Worm (Caenorhabditis elegans): Measurements from ENCODE around the gene srh-92.

ce11 chrV:7480949-7481348, 20.2 kb upstream of the srh-92 start, which contains the start of gene C18B10.6:
- TF ChIP-seq unc-62 (GFP tag; optimal IDR thresholded peaks at IDR 0.05), result no peak
- no peak for TF ChIP-seq lin-13 (GFP tag; optimal IDR thresholded peaks at IDR 0.05)
- TF ChIP-seq nhr-237 (tag; optimal IDR thresholded peaks at IDR 0.05), result no peak
- TF ChIP-seq elt-3 (tag; optimal IDR thresholded peaks at IDR 0.05), result no peak
- TF ChIP-seq nhr-11 (tag; optimal IDR thresholded peaks at IDR 0.05), result no peak
- TF ChIP-seq lin-39 (tag; optimal IDR thresholded peaks at IDR 0.05), result no peak
- TF ChIP-seq mdl-1 (tag; optimal IDR thresholded peaks at IDR 0.05), result no peak
- no peak for TF ChIP-seq zag-1 (tag; optimal IDR thresholded peaks at IDR 0.05)
- TF ChIP-seq snpc-4 (tag; optimal IDR thresholded peaks at IDR 0.05), result no peak
- no peak for TF ChIP-seq nhr-6 (tag; optimal IDR thresholded peaks at IDR 0.05)

Data from whole organism, L2 larva.